Fruit fly (Drosophila melanogaster): ENCODE measurements around the gene glo.

dm6 chr3R:11859103-11859502, 39.9 kb upstream of the glo start:
- TF ChIP-seq sv (GFP tag; optimal IDR thresholded peaks at IDR 0.05), result no peak
- TF ChIP-seq dl (GFP tag; optimal IDR thresholded peaks at IDR 0.05; ENCODE audit: insufficient read depth in 1 of 2, partially characterized antibody in 2 of 2), result no peak
- no peak for TF ChIP-seq Rel (GFP tag; optimal IDR thresholded peaks at IDR 0.05)
- no peak for TF ChIP-seq Rel (tag; optimal IDR thresholded peaks at IDR 0.05)
- no peak for TF ChIP-seq CrebA (GFP tag; optimal IDR thresholded peaks at IDR 0.05; ENCODE audit: borderline replicate concordance)
- no peak for TF ChIP-seq br (GFP tag; optimal IDR thresholded peaks at IDR 0.05)
- TF ChIP-seq pan (optimal IDR thresholded peaks at IDR 0.05), result no peak

Measured in whole organism, wandering third instar larva.